Fruit fly (Drosophila melanogaster) whole organism, prepupa: ENCODE results near the gene Dnaaf5.

Experiments
- Blimp-1 ChIP-seq: fragments of 200-800 bp; sonication (Bioruptor generic); optimal IDR thresholded peaks from 3 replicates; lab custom pipeline; 2017; ENCODE audit warnings: missing biosample characterization, missing genetic modification characterization, mild to moderate bottlenecking, moderate library complexity, missing genetic modification reagents
- CG32006 ChIP-seq: fragments of 200-800 bp; sonication (Bioruptor generic); optimal IDR thresholded peaks from 3 replicates; lab custom pipeline; 2017; ENCODE audit warnings: missing biosample characterization, mild to moderate bottlenecking, missing genetic modification characterization
- CG6163 ChIP-seq: fragments of 200-800 bp; sonication (Bioruptor generic); IDR thresholded peaks from 3 replicates; pipeline ENCODE4 v1.3.6; 2022; ENCODE audit warnings: missing biosample characterization, missing genetic modification characterization
- Gug ChIP-seq: fragments of 200-800 bp; sonication (Bioruptor generic); IDR thresholded peaks from 2 replicates; pipeline ENCODE4 v1.3.6; 2022; ENCODE audit warnings: missing biosample characterization, missing genetic modification characterization
- Hr39 ChIP-seq: fragments of 200-800 bp; sonication (Bioruptor generic); optimal IDR thresholded peaks from 2 replicates; lab custom pipeline; 2016; ENCODE audit warnings: missing biosample characterization, missing genetic modification characterization
- OdsH ChIP-seq: fragments of 200-800 bp; sonication (Bioruptor generic); optimal IDR thresholded peaks from 3 replicates; lab custom pipeline; 2016; ENCODE audit warnings: missing biosample characterization, missing genetic modification characterization
- Sox14 ChIP-seq: fragments of 200-800 bp; sonication (Bioruptor generic); optimal IDR thresholded peaks from 3 replicates; lab custom pipeline; 2016; ENCODE audit warnings: missing biosample characterization, missing genetic modification characterization
- Sox15 ChIP-seq: fragments of 200-800 bp; sonication (Bioruptor generic); optimal IDR thresholded peaks from 3 replicates; lab custom pipeline; 2016; ENCODE audit warnings: missing biosample characterization, missing genetic modification characterization
- topi ChIP-seq: fragments of 200-800 bp; sonication (Bioruptor generic); optimal IDR thresholded peaks from 3 replicates; lab custom pipeline; 2016; ENCODE audit warnings: missing biosample characterization, missing genetic modification characterization
- vri ChIP-seq: fragments of 200-800 bp; sonication (Bioruptor generic); optimal IDR thresholded peaks from 3 replicates; lab custom pipeline; 2016; ENCODE audit warnings: missing biosample characterization, mild to moderate bottlenecking, missing genetic modification characterization

dm6 chr3R:14330654-14331053 is 30.9 kb downstream of the Dnaaf5 start:
- no peak for TF ChIP-seq vri (GFP tag; lab: Kevin White, UChicago)
- no peak for TF ChIP-seq CG32006
- no peak for TF ChIP-seq Hr39 (GFP tag; lab: Kevin White, UChicago)
- 0 out of 3 replicates have a peak, but pooled peaks have one; percentile 12 for TF ChIP-seq CG6163 (GFP tag; lab: Robert Waterston, UW)
- TF ChIP-seq Gug: no peak
- no peak for TF ChIP-seq OdsH
- TF ChIP-seq Sox15 (GFP tag; lab: Kevin White, UChicago): no peak
- TF ChIP-seq Blimp-1: no peak
- no peak for TF ChIP-seq topi
- no peak for TF ChIP-seq Sox14
